Worm (Caenorhabditis elegans): ENCODE measurements around the gene gpa-1.

DNA sequence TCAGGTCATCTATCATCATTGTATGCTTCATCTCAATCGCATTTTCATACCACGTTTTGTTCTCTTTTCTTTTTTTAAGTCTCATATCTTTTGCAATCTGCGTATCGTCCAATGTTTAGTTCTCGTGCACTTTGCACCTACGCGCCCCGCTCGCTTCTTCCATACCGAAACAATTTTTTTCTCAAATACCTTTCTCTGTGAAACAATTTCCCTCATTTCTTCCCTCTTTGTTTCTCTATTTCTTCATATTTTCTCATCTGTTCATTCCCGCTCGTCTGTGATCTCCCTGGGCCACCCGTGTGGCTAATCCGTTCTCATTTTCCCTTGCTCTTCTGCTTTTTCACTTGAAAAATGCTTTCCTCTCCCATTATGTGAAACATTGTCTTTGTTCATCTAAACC lies 37.2 kb downstream of the gpa-1 start:
- TF ChIP-seq nhr-77 (tag; optimal IDR thresholded peaks at IDR 0.05): no peak
- TF ChIP-seq ztf-11 (tag; optimal IDR thresholded peaks at IDR 0.05): no peak
- no peak for TF ChIP-seq elt-3 (tag; optimal IDR thresholded peaks at IDR 0.05)
- TF ChIP-seq unc-98 (GFP tag; IDR thresholded peaks at IDR 0.05): no peak
- TF ChIP-seq alr-1 (tag; optimal IDR thresholded peaks at IDR 0.05; ENCODE audit: borderline replicate concordance): no peak
- no peak for TF ChIP-seq mef-2 (tag; optimal IDR thresholded peaks at IDR 0.05)

Measured in whole organism, L1 larva.